Fruit fly (Drosophila melanogaster): ENCODE results near the gene MED11.

The MED11 gene

dm6 chr3L:18756293-18756887 is 10.7 kb downstream of the MED11 start (continued):
- no peak for TF ChIP-seq Fer2 (tag; optimal IDR thresholded peaks at IDR 0.05)
- TF ChIP-seq Atf6 (GFP tag; IDR thresholded peaks at IDR 0.05), result no peak
- TF ChIP-seq Spps (tag; optimal IDR thresholded peaks at IDR 0.05), result no peak
- TF ChIP-seq knrl (GFP tag; IDR thresholded peaks at IDR 0.05; ENCODE audit: partially characterized antibody), result no peak
- TF ChIP-seq CG2120 (GFP tag; optimal IDR thresholded peaks at IDR 0.05), result peak; percentile 19
- peak; percentile 68 for TF ChIP-seq Ptx1 (GFP tag; IDR thresholded peaks at IDR 0.05)
- no peak for TF ChIP-seq CG13287 (GFP tag; IDR thresholded peaks at IDR 0.05; ENCODE audit: partially characterized antibody)
- no peak for TF ChIP-seq sna (GFP tag; IDR thresholded peaks at IDR 0.05; ENCODE audit: partially characterized antibody)
- peak; percentile 35 for TF ChIP-seq Hsf (GFP tag; optimal IDR thresholded peaks at IDR 0.05)
- TF ChIP-seq chinmo (GFP tag; IDR thresholded peaks at IDR 0.05; ENCODE audit: partially characterized antibody), result 0 out of 4 replicates have a peak, but pooled peaks have one; percentile 40
- TF ChIP-seq Myb (GFP tag; optimal IDR thresholded peaks at IDR 0.05), result no peak
- TF ChIP-seq ind (GFP tag; optimal IDR thresholded peaks at IDR 0.05), result peak; percentile 32
- TF ChIP-seq lbe (GFP tag; optimal IDR thresholded peaks at IDR 0.05), result no peak
- TF ChIP-seq NC2α (GFP tag; optimal IDR thresholded peaks at IDR 0.05), result no peak
- peak; percentile 78 for TF ChIP-seq Ets65A (GFP tag)
- no peak for TF ChIP-seq Atf-2 (GFP tag; optimal IDR thresholded peaks at IDR 0.05)
- no peak for TF ChIP-seq zfh2 (GFP tag; optimal IDR thresholded peaks at IDR 0.05)
- TF ChIP-seq CG13123 (GFP tag; optimal IDR thresholded peaks at IDR 0.05), result no peak
- peak; percentile 48 for TF ChIP-seq CG3281 (GFP tag; optimal IDR thresholded peaks at IDR 0.05)
- TF ChIP-seq pros (GFP tag; optimal IDR thresholded peaks at IDR 0.05), result no peak
- TF ChIP-seq Rfx (GFP tag; IDR thresholded peaks at IDR 0.05), result no peak
- TF ChIP-seq CG1832 (GFP tag; optimal IDR thresholded peaks at IDR 0.05), result no peak
- no peak for TF ChIP-seq bbx (GFP tag; IDR thresholded peaks at IDR 0.05; ENCODE audit: partially characterized antibody)
- peak; percentile 60 for TF ChIP-seq tap (tag; optimal IDR thresholded peaks at IDR 0.05)
- TF ChIP-seq Taf1 (GFP tag; IDR thresholded peaks at IDR 0.05), result no peak
- TF ChIP-seq CG3163 (GFP tag; optimal IDR thresholded peaks at IDR 0.05), result no peak
- TF ChIP-seq CG10209 (GFP tag; optimal IDR thresholded peaks at IDR 0.05), result no peak
- no peak for TF ChIP-seq CG9797 (GFP tag; optimal IDR thresholded peaks at IDR 0.05)
- no peak for TF ChIP-seq CG7745 (tag; optimal IDR thresholded peaks at IDR 0.05)
- no peak; the same call in none of the 2 replicates for TF ChIP-seq lmd (GFP tag; IDR thresholded peaks at IDR 0.05)
- no peak for TF ChIP-seq Usf (GFP tag; optimal IDR thresholded peaks at IDR 0.05)
- TF ChIP-seq ken (GFP tag; IDR thresholded peaks at IDR 0.05), result no peak
- peak; percentile 58 for TF ChIP-seq CG10979 (tag; optimal IDR thresholded peaks at IDR 0.05)
- TF ChIP-seq CG1647 (GFP tag; optimal IDR thresholded peaks at IDR 0.05), result no peak
- no peak for TF ChIP-seq TFAM (GFP tag; optimal IDR thresholded peaks at IDR 0.05)
- TF ChIP-seq az2 (GFP tag; optimal IDR thresholded peaks at IDR 0.05), result peak; percentile 51
- no peak for TF ChIP-seq CG33557 (GFP tag; optimal IDR thresholded peaks at IDR 0.05)
- no peak for TF ChIP-seq CG7928 (GFP tag; optimal IDR thresholded peaks at IDR 0.05)
- no peak for TF ChIP-seq CG11456 (GFP tag; IDR thresholded peaks at IDR 0.05)
- TF ChIP-seq Aef1 (GFP tag; IDR thresholded peaks at IDR 0.05), result 0 out of 3 replicates have a peak, but pooled peaks have one; percentile 24
- TF ChIP-seq CG17829 (tag; optimal IDR thresholded peaks at IDR 0.05), result peak; percentile 54
- no peak for TF ChIP-seq cas (GFP tag; IDR thresholded peaks at IDR 0.05)
- no peak for TF ChIP-seq CG31365 (tag; optimal IDR thresholded peaks at IDR 0.05)
- no peak for TF ChIP-seq nau (GFP tag; optimal IDR thresholded peaks at IDR 0.05)
- no peak for TF ChIP-seq ash1 (GFP tag; optimal IDR thresholded peaks at IDR 0.05)
- TF ChIP-seq zen (tag; optimal IDR thresholded peaks at IDR 0.05), result no peak
- no peak for TF ChIP-seq Chrac-16 (GFP tag; optimal IDR thresholded peaks at IDR 0.05)
- no peak for TF ChIP-seq yki (optimal IDR thresholded peaks at IDR 0.05)
- TF ChIP-seq Oli (tag; optimal IDR thresholded peaks at IDR 0.05), result peak; percentile 69
- peak; percentile 6 for TF ChIP-seq scrt (GFP tag; optimal IDR thresholded peaks at IDR 0.05)
- TF ChIP-seq CG7786 (GFP tag; optimal IDR thresholded peaks at IDR 0.05), result no peak
